Fruit fly (Drosophila melanogaster): Measurements from ENCODE around the gene Nup154.

The Nup154 gene

dm6 chr2L:11016695-11017094 lies 12.1 kb downstream of the Nup154 start, which contains the start of gene CG14913:
CG14913 (plus strand) TSS chr2L:11016995.
- no peak for TF ChIP-seq B-H2 (GFP tag; optimal IDR thresholded peaks at IDR 0.05)

- TF ChIP-seq ham (GFP tag; IDR thresholded peaks at IDR 0.05), result no peak
- TF ChIP-seq lola (GFP tag; optimal IDR thresholded peaks at IDR 0.05), result no peak
- TF ChIP-seq D19B (GFP tag; optimal IDR thresholded peaks at IDR 0.05), result peak; percentile 61
- TF ChIP-seq Ets65A (GFP tag), result peak; percentile 11
Measured at dm6 chr2L:11021606-11022005, 17.0 kb downstream of the Nup154 start.

- peak; percentile 39 for TF ChIP-seq Med (GFP tag)
- TF ChIP-seq Drgx (GFP tag; IDR thresholded peaks at IDR 0.05), result no peak
- peak; percentile 60 for TF ChIP-seq sens (GFP tag)
- TF ChIP-seq dan (GFP tag; IDR thresholded peaks at IDR 0.05), result no peak
- TF ChIP-seq prd (optimal IDR thresholded peaks at IDR 0.05), result no peak
- TF ChIP-seq prd (GFP tag; IDR thresholded peaks at IDR 0.05), result peak; percentile 21; the same call in 1 of the 3 replicates
- TF ChIP-seq eyg (GFP tag; optimal IDR thresholded peaks at IDR 0.05), result no peak
Measured at dm6 chr2L:11022804-11023203, 18.2 kb downstream of the Nup154 start.

dm6 chr2L:11023875-11024274 lies 19.3 kb downstream of the Nup154 start:
- TF ChIP-seq CG17802 (tag; optimal IDR thresholded peaks at IDR 0.05) (no peak), CG8765 (GFP tag; IDR thresholded peaks at IDR 0.05) (no peak)

dm6 chr2L:11027213-11027612 lies 22.6 kb downstream of the Nup154 start:
- TF ChIP-seq zfh1 (GFP tag; IDR thresholded peaks at IDR 0.05) (no peak), CG3847 (GFP tag; IDR thresholded peaks at IDR 0.05) (no peak), gcm (GFP tag; optimal IDR thresholded peaks at IDR 0.05) (no peak), nom (GFP tag; optimal IDR thresholded peaks at IDR 0.05) (peak; percentile 26), ham (GFP tag; IDR thresholded peaks at IDR 0.05) (no peak), bsh (GFP tag; optimal IDR thresholded peaks at IDR 0.05) (peak in 1 of 2 experiments; percentile 28)

dm6 chr2L:11027825-11028496 lies 23.3 kb downstream of the Nup154 start:
- TF ChIP-seq oc (tag; optimal IDR thresholded peaks at IDR 0.05), result peak; percentile 51
- no peak for TF ChIP-seq Lpt (GFP tag; optimal IDR thresholded peaks at IDR 0.05)
- TF ChIP-seq CG5180 (GFP tag; optimal IDR thresholded peaks at IDR 0.05), result peak; percentile 75

dm6 chr2L:11032285-11032970 lies 27.8 kb downstream of the Nup154 start:
- TF ChIP-seq nom (GFP tag; optimal IDR thresholded peaks at IDR 0.05), result peak; percentile 50
- no peak for TF ChIP-seq Fer1 (GFP tag; optimal IDR thresholded peaks at IDR 0.05)
- TF ChIP-seq Drgx (GFP tag; IDR thresholded peaks at IDR 0.05), result peak; percentile 45; the same call in 1 of the 2 replicates
- TF ChIP-seq crol (GFP tag; IDR thresholded peaks at IDR 0.05), result peak; percentile 57
- peak; percentile 47 for TF ChIP-seq Deaf1 (tag; optimal IDR thresholded peaks at IDR 0.05)
- TF ChIP-seq Ets65A (GFP tag), result peak; percentile 26
- TF ChIP-seq Sry-β (GFP tag; optimal IDR thresholded peaks at IDR 0.05), result peak; percentile 60
- no peak for TF ChIP-seq tll (GFP tag; optimal IDR thresholded peaks at IDR 0.05)
